Fruit fly (Drosophila melanogaster) whole organism, adult: Measurements from ENCODE around the gene Pxd.

Experiments
- CG12768 ChIP-seq: fragments of 200-800 bp; sonication (Bioruptor generic); optimal IDR thresholded peaks from 2 replicates; lab custom pipeline; 2017; ENCODE audit warnings: missing biosample characterization, missing genetic modification characterization, mild to moderate bottlenecking, moderate library complexity, missing genetic modification reagents
- CG14711 ChIP-seq: fragments of 200-800 bp; sonication (Bioruptor generic); optimal IDR thresholded peaks from 2 replicates; lab custom pipeline; 2018; ENCODE audit warnings: missing biosample characterization, mild to moderate bottlenecking, missing genetic modification characterization, moderate library complexity
- CG1620 ChIP-seq: fragments of 200-800 bp; sonication (Bioruptor generic); optimal IDR thresholded peaks from 2 replicates; lab custom pipeline; 2016; ENCODE audit warnings: missing biosample characterization, missing genetic modification characterization
- CG33017 ChIP-seq: fragments of 200-800 bp; sonication (Bioruptor generic); optimal IDR thresholded peaks from 2 replicates; lab custom pipeline; 2018; ENCODE audit warnings: missing biosample characterization, mild to moderate bottlenecking, missing genetic modification characterization, moderate library complexity
- CG7045 ChIP-seq: fragments of 200-800 bp; sonication (Bioruptor generic); optimal IDR thresholded peaks from 2 replicates; lab custom pipeline; 2017; ENCODE audit warnings: missing biosample characterization, mild to moderate bottlenecking, missing genetic modification characterization
- CG7101 ChIP-seq: fragments of 200-800 bp; sonication (Bioruptor generic); optimal IDR thresholded peaks from 2 replicates; lab custom pipeline; 2018; ENCODE audit warnings: missing biosample characterization, mild to moderate bottlenecking, missing genetic modification characterization, moderate library complexity
- Clk ChIP-seq: fragments of 200-800 bp; sonication (Bioruptor generic); optimal IDR thresholded peaks from 2 replicates; lab custom pipeline; 2017; ENCODE audit warnings: missing biosample characterization, missing genetic modification characterization
- Crg-1 ChIP-seq: fragments of 200-800 bp; sonication (Bioruptor generic); optimal IDR thresholded peaks from 2 replicates; lab custom pipeline; 2016; ENCODE audit warnings: missing biosample characterization, missing genetic modification characterization
- cnc ChIP-seq, 2 experiments: fragments of >200 bp; optimal IDR thresholded peaks; 2 replicates each; lab custom pipeline; 2017
- kay ChIP-seq: fragments of 200-800 bp; sonication (Bioruptor generic); peaks from one replicate; lab custom pipeline; 2016; ENCODE audit warnings: missing biosample characterization, missing genetic modification characterization, borderline replicate concordance
- toe ChIP-seq: fragments of 200-800 bp; sonication (Bioruptor generic); optimal IDR thresholded peaks from 2 replicates; lab custom pipeline; 2016; ENCODE audit warnings: missing biosample characterization, missing genetic modification characterization

DNA sequence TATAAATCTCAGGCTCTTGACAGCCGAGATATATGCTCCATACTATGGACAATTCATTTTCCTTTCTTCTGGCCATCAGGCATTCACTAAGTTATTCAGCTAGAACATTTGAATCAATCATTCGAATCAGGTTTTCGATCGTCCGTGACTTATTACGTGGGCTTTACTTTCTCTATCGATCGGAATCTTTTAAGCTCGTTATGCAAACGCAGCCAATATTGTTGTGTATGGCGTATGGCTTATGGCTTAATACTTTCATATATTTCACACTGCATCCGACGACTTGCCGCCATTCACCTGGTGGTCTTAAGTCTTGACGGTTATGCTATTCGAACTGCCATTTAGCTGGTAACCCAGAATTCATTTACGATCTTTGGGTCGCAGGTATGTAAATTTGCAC is 1.8 kb downstream of the Pxd start:
- TF ChIP-seq toe (GFP tag; lab: Kevin White, UChicago) (no peak), CG33017 (no peak), kay (GFP tag; lab: Kevin White, UChicago) (no peak), CG7045 (GFP tag; lab: Kevin White, UChicago) (no peak), CG1620 (GFP tag; lab: Kevin White, UChicago) (no peak), CG7101 (tag; lab: Kevin White, UChicago) (no peak), CG14711 (tag; lab: Kevin White, UChicago) (no peak), Crg-1 (GFP tag; lab: Kevin White, UChicago) (no peak), CG12768 (no peak), cnc (optimal IDR thresholded peaks at IDR 0.05; lab: Kevin White, UChicago) (no peak), Clk (no peak)
